Fruit fly (Drosophila melanogaster): Measurements from ENCODE around the gene Ack.

The Ack gene

DNA sequence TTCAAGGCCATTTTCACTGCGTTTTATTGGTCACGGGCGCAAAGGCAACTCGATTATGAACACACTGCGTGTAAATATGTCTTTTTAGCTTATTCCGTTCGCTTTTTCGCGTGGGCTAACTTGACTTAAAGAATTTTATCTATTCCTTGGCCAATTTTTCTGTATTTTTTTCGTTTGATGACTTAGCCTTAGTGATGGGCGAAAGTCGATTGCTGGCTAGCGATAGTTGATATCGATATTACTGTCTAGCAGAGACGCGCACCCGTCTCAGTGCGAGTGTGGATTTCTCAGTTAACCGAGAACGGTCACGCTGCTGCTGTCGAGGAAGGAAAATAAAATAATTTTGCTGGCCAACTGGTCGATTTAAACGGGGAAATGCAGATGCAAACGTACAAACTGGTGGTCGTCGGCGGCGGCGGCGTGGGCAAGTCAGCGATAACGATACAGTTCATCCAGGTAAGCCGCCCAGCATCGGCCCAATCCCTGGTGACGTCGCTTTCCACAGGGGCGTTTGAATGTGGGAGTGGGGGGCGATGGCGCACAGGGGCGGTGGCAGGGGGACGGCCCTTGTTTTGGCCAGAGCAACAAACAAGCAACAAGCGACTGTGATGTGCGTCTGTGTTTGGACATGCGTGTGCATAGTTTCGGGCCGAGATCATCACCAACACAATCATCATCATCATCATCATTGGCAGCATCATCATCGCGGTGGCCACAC is 31.0 kb downstream of the Ack start, which contains the start of the genes Rop and Ras64B (continued):
- peak; percentile 26 for TF ChIP-seq jumu (GFP tag; optimal IDR thresholded peaks at IDR 0.05)
- peak; percentile 99 for TF ChIP-seq CG4617 (GFP tag; optimal IDR thresholded peaks at IDR 0.05; ENCODE audit: borderline replicate concordance)
- no peak for TF ChIP-seq NFAT (GFP tag; IDR thresholded peaks at IDR 0.05)
- no peak for TF ChIP-seq tio (GFP tag; optimal IDR thresholded peaks at IDR 0.05)
- TF ChIP-seq Hr78 (GFP tag; optimal IDR thresholded peaks at IDR 0.05): no peak
- no peak for TF ChIP-seq CG16863 (GFP tag; optimal IDR thresholded peaks at IDR 0.05)
- no peak for TF ChIP-seq CG5245 (GFP tag; optimal IDR thresholded peaks at IDR 0.05)
- TF ChIP-seq HLH3B (GFP tag; IDR thresholded peaks at IDR 0.05): no peak
- no peak for TF ChIP-seq ssp (GFP tag; IDR thresholded peaks at IDR 0.05)
- TF ChIP-seq B-H2 (GFP tag; optimal IDR thresholded peaks at IDR 0.05): no peak
- TF ChIP-seq D (optimal IDR thresholded peaks at IDR 0.05): no peak
- TF ChIP-seq D (GFP tag; optimal IDR thresholded peaks at IDR 0.05): no peak
- peak; percentile 32 for TF ChIP-seq Atf3 (GFP tag; optimal IDR thresholded peaks at IDR 0.05)
- no peak for TF ChIP-seq Aef1 (GFP tag; IDR thresholded peaks at IDR 0.05)
- TF ChIP-seq Xrp1 (GFP tag; IDR thresholded peaks at IDR 0.05): no peak
- no peak for TF ChIP-seq Oaz (GFP tag; IDR thresholded peaks at IDR 0.05)
- no peak for TF ChIP-seq gcm2 (GFP tag; optimal IDR thresholded peaks at IDR 0.05)
- peak; percentile 32 for TF ChIP-seq CG7987 (GFP tag; optimal IDR thresholded peaks at IDR 0.05)
- TF ChIP-seq Rx (GFP tag; IDR thresholded peaks at IDR 0.05): no peak
- TF ChIP-seq CG6683 (GFP tag; optimal IDR thresholded peaks at IDR 0.05): no peak
- no peak for TF ChIP-seq bigmax (GFP tag; optimal IDR thresholded peaks at IDR 0.05)
- TF ChIP-seq crp (GFP tag; optimal IDR thresholded peaks at IDR 0.05): peak in 1 of 2 experiments; percentile 25
- TF ChIP-seq CG7357 (GFP tag; IDR thresholded peaks at IDR 0.05): no peak
- peak; percentile 47 for TF ChIP-seq CG2120 (GFP tag; optimal IDR thresholded peaks at IDR 0.05)
- peak; percentile 49 for TF ChIP-seq sug (tag; optimal IDR thresholded peaks at IDR 0.05)
- TF ChIP-seq Lhr (GFP tag; optimal IDR thresholded peaks at IDR 0.05): peak; percentile 73
- TF ChIP-seq Blimp-1 (GFP tag; optimal IDR thresholded peaks at IDR 0.05): no peak
- TF ChIP-seq trh (GFP tag; optimal IDR thresholded peaks at IDR 0.05): no peak
- TF ChIP-seq CG31388 (GFP tag; optimal IDR thresholded peaks at IDR 0.05): no peak
- TF ChIP-seq amos (GFP tag; IDR thresholded peaks at IDR 0.05; ENCODE audit: partially characterized antibody): peak; percentile 94
- peak; percentile 85 for TF ChIP-seq Scr (GFP tag; IDR thresholded peaks at IDR 0.05; ENCODE audit: partially characterized antibody)
- TF ChIP-seq CG34422 (GFP tag; IDR thresholded peaks at IDR 0.05): peak; percentile 57; the same call in 2 of the 3 replicates
- TF ChIP-seq ems (GFP tag; optimal IDR thresholded peaks at IDR 0.05): peak; percentile 24
- no peak for TF ChIP-seq Usf (GFP tag; optimal IDR thresholded peaks at IDR 0.05)
- no peak for TF ChIP-seq Atf6 (GFP tag; IDR thresholded peaks at IDR 0.05)
- TF ChIP-seq ERR (GFP tag; optimal IDR thresholded peaks at IDR 0.05): peak; percentile 22
- peak; percentile 0 for TF ChIP-seq twi (tag; optimal IDR thresholded peaks at IDR 0.05)
- TF ChIP-seq so (GFP tag; IDR thresholded peaks at IDR 0.05): peak; percentile 36; the same call in 1 of the 3 replicates
- TF ChIP-seq Sox100B (GFP tag; optimal IDR thresholded peaks at IDR 0.05): no peak
- no peak for TF ChIP-seq CG1792 (GFP tag; optimal IDR thresholded peaks at IDR 0.05)
- peak; percentile 81 for TF ChIP-seq bbx (GFP tag; IDR thresholded peaks at IDR 0.05; ENCODE audit: partially characterized antibody)
- TF ChIP-seq CG16779 (GFP tag; IDR thresholded peaks at IDR 0.05): no peak
- peak; percentile 56 for TF ChIP-seq Adf1 (GFP tag; IDR thresholded peaks at IDR 0.05)
- TF ChIP-seq Hsf (GFP tag; optimal IDR thresholded peaks at IDR 0.05): no peak
- peak; percentile 98 for TF ChIP-seq Dref (GFP tag; IDR thresholded peaks at IDR 0.05)
- TF ChIP-seq Med (GFP tag): peak; percentile 90
- no peak for TF ChIP-seq Side (GFP tag; optimal IDR thresholded peaks at IDR 0.05)
- peak; percentile 35 for TF ChIP-seq Nf-YB (GFP tag; optimal IDR thresholded peaks at IDR 0.05)
- no peak for TF ChIP-seq Ada2b (GFP tag; IDR thresholded peaks at IDR 0.05)
- TF ChIP-seq CG10321 (GFP tag; IDR thresholded peaks at IDR 0.05): no peak
- TF ChIP-seq CG2116 (GFP tag; optimal IDR thresholded peaks at IDR 0.05): peak; percentile 58

Data from whole organism, embryonic.